Fruit fly (Drosophila melanogaster) whole organism, wandering third instar larva: ENCODE data around the gene CG14435.

Experiments used
- Abd-B ChIP-seq: fragments of >200 bp; optimal IDR thresholded peaks from 2 replicates; lab custom pipeline; 2017; ENCODE audit warnings: missing biosample characterization, missing genetic modification characterization
- CG32264 ChIP-seq: fragments of 200-800 bp; sonication (Bioruptor generic); optimal IDR thresholded peaks from 2 replicates; lab custom pipeline; 2016; ENCODE audit warnings: missing biosample characterization, missing genetic modification characterization
- CG9705 ChIP-seq: fragments of 200-800 bp; sonication (Bioruptor generic); optimal IDR thresholded peaks from 2 replicates; lab custom pipeline; 2018; ENCODE audit warnings: missing biosample characterization, mild to moderate bottlenecking, missing genetic modification characterization
- CrebA ChIP-seq: fragments of 200-800 bp; sonication (Bioruptor generic); optimal IDR thresholded peaks from 2 replicates; lab custom pipeline; 2016; ENCODE audit warnings: missing biosample characterization, mild to moderate bottlenecking, missing genetic modification characterization, borderline replicate concordance
- Dfd ChIP-seq: fragments of >200 bp; optimal IDR thresholded peaks from 2 replicates; lab custom pipeline; 2017; ENCODE audit warnings: missing biosample characterization, missing genetic modification characterization
- Dif ChIP-seq: fragments of 200-275, 200-300 bp; sonication (Bioruptor generic); optimal IDR thresholded peaks from 2 replicates; lab custom pipeline; 2018; ENCODE audit warnings: missing biosample characterization, missing genetic modification characterization; ENCODE audit not compliant: partially characterized antibody
- GATAd ChIP-seq: sonication (Bioruptor generic); optimal IDR thresholded peaks from 2 replicates; lab custom pipeline; 2016; ENCODE audit warnings: missing biosample characterization, missing genetic modification characterization
- HLH106 ChIP-seq: fragments of 200-800 bp; optimal IDR thresholded peaks from 3 replicates; lab custom pipeline; 2019; ENCODE audit warnings: missing biosample characterization, mild to moderate bottlenecking, missing genetic modification characterization, moderate library complexity
- Hnf4 ChIP-seq: fragments of 200-800 bp; sonication (Bioruptor generic); optimal IDR thresholded peaks from 2 replicates; lab custom pipeline; 2016; ENCODE audit warnings: missing biosample characterization, mild to moderate bottlenecking, missing genetic modification characterization
- Hr78 ChIP-seq: fragments of >200 bp; optimal IDR thresholded peaks from 2 replicates; lab custom pipeline; 2017; ENCODE audit warnings: missing biosample characterization, missing genetic modification characterization
- Hr83 ChIP-seq: fragments of 200-300 bp; sonication (Bioruptor generic); optimal IDR thresholded peaks from 2 replicates; lab custom pipeline; 2016; ENCODE audit warnings: missing biosample characterization, mild to moderate bottlenecking, missing genetic modification characterization, moderate library complexity; ENCODE audit not compliant: poor library complexity, severe bottlenecking
- Jra ChIP-seq: sonication (Bioruptor generic); optimal IDR thresholded peaks from 2 replicates; lab custom pipeline; 2016; ENCODE audit warnings: missing biosample characterization, missing genetic modification characterization
- Mio ChIP-seq: sonication (Bioruptor generic); optimal IDR thresholded peaks from 2 replicates; lab custom pipeline; 2016; ENCODE audit warnings: missing biosample characterization, missing genetic modification characterization
- Myc ChIP-seq: fragments of >200 bp; optimal IDR thresholded peaks from 2 replicates; lab custom pipeline; 2017
- N ChIP-seq: fragments of >200 bp; optimal IDR thresholded peaks from 2 replicates; lab custom pipeline; 2018; ENCODE audit warnings: missing biosample characterization, missing external identifiers, missing genetic modification characterization
- OdsH ChIP-seq: fragments of 200-800 bp; sonication (Bioruptor generic); optimal IDR thresholded peaks from 2 replicates; lab custom pipeline; 2016; ENCODE audit warnings: missing biosample characterization, mild to moderate bottlenecking, missing genetic modification characterization
- Rel ChIP-seq, 2 experiments: fragments of 200-800 bp; sonication (Bioruptor generic) in 1 of 2; optimal IDR thresholded peaks; 2 replicates in 1 of 2; 3 replicates in 1 of 2; lab custom pipeline; 2016 to 2019; ENCODE audit warnings: mild to moderate bottlenecking in 2 of 2, missing biosample characterization in 2 of 2, missing genetic modification characterization in 2 of 2, moderate library complexity in 1 of 2
- Sp1 ChIP-seq: fragments of 200-800 bp; sonication (Bioruptor generic); optimal IDR thresholded peaks from 3 replicates; lab custom pipeline; 2019; ENCODE audit warnings: missing biosample characterization, mild to moderate bottlenecking, missing genetic modification characterization, moderate library complexity
- Vsx2 ChIP-seq: fragments of 200-300, 225-300 bp; sonication (Bioruptor generic); optimal IDR thresholded peaks from 2 replicates; lab custom pipeline; 2018; ENCODE audit warnings: missing biosample characterization, missing genetic modification characterization; ENCODE audit not compliant: partially characterized antibody
- br ChIP-seq: fragments of 200-800 bp; sonication (Bioruptor generic); optimal IDR thresholded peaks from 2 replicates; lab custom pipeline; 2016; ENCODE audit warnings: missing biosample characterization, missing genetic modification characterization
- brk ChIP-seq: fragments of 200-800 bp; sonication (Bioruptor generic); optimal IDR thresholded peaks from 2 replicates; lab custom pipeline; 2016; ENCODE audit warnings: missing biosample characterization, mild to moderate bottlenecking, missing genetic modification characterization
- dl ChIP-seq, 2 experiments: fragments of 175-275, 200-275 bp in 1 of 2; fragments of 200-275 bp in 1 of 2; sonication (Bioruptor generic); optimal IDR thresholded peaks; lab custom pipeline; 2018; ENCODE audit warnings: mild to moderate bottlenecking in 2 of 2, missing biosample characterization in 2 of 2, missing genetic modification characterization in 2 of 2, moderate library complexity in 2 of 2; ENCODE audit not compliant: partially characterized antibody in 2 of 2, insufficient read depth in 1 of 2
- dmrt93B ChIP-seq: fragments of 200-800 bp; sonication (Bioruptor generic); optimal IDR thresholded peaks from 2 replicates; lab custom pipeline; 2018; ENCODE audit warnings: missing biosample characterization, mild to moderate bottlenecking, missing genetic modification characterization
- dsf ChIP-seq: sonication (Bioruptor generic); optimal IDR thresholded peaks from 2 replicates; lab custom pipeline; 2016; ENCODE audit warnings: missing biosample characterization, missing genetic modification characterization, borderline replicate concordance
- ey ChIP-seq: fragments of 200-800 bp; sonication (Bioruptor generic); optimal IDR thresholded peaks from 2 replicates; lab custom pipeline; 2016; ENCODE audit warnings: missing biosample characterization, missing genetic modification characterization
- foxo ChIP-seq, 2 experiments: fragments of 200-800 bp; sonication (Bioruptor generic); optimal IDR thresholded peaks; 2 replicates in 1 of 2; 3 replicates in 1 of 2; lab custom pipeline; 2016 to 2017; ENCODE audit warnings: missing biosample characterization in 2 of 2, missing genetic modification characterization in 2 of 2
- fru ChIP-seq: fragments of 200-800 bp; sonication (Bioruptor generic); optimal IDR thresholded peaks from 3 replicates; lab custom pipeline; 2016; ENCODE audit warnings: missing biosample characterization, mild to moderate bottlenecking, missing genetic modification characterization
- h ChIP-seq: fragments of 200-800 bp; sonication (Bioruptor generic); optimal IDR thresholded peaks from 3 replicates; lab custom pipeline; 2016; ENCODE audit warnings: missing biosample characterization, mild to moderate bottlenecking, missing genetic modification characterization
- jim ChIP-seq: fragments of 175-275, 200-325 bp; sonication (Bioruptor generic); optimal IDR thresholded peaks from 2 replicates; lab custom pipeline; 2016; ENCODE audit warnings: missing biosample characterization, mild to moderate bottlenecking, missing genetic modification characterization
- lola ChIP-seq: fragments of >200 bp; optimal IDR thresholded peaks from 2 replicates; lab custom pipeline; 2017; ENCODE audit warnings: missing biosample characterization, missing genetic modification characterization
- pan ChIP-seq: fragments of >200 bp; optimal IDR thresholded peaks from 2 replicates; lab custom pipeline; 2017
- psq ChIP-seq: fragments of 200-800 bp; sonication (Bioruptor generic); optimal IDR thresholded peaks from 3 replicates; lab custom pipeline; 2017; ENCODE audit warnings: missing biosample characterization, mild to moderate bottlenecking, missing genetic modification characterization, moderate library complexity
- rgr ChIP-seq: fragments of 200-800 bp; sonication (Bioruptor generic); optimal IDR thresholded peaks from 3 replicates; lab custom pipeline; 2016; ENCODE audit warnings: missing biosample characterization, mild to moderate bottlenecking, missing genetic modification characterization
- sage ChIP-seq: fragments of 200-800 bp; sonication (Bioruptor generic); optimal IDR thresholded peaks from 2 replicates; lab custom pipeline; 2016; ENCODE audit warnings: missing biosample characterization, mild to moderate bottlenecking, missing genetic modification characterization
- sv ChIP-seq: fragments of 200-800 bp; sonication (Bioruptor generic); optimal IDR thresholded peaks from 3 replicates; lab custom pipeline; 2016; ENCODE audit warnings: missing biosample characterization, missing genetic modification characterization
- tai ChIP-seq: sonication (Bioruptor generic); optimal IDR thresholded peaks from 2 replicates; lab custom pipeline; 2016; ENCODE audit warnings: missing biosample characterization, missing genetic modification characterization
- usp ChIP-seq: fragments of >200 bp; optimal IDR thresholded peaks from 2 replicates; lab custom pipeline; 2017; ENCODE audit warnings: missing biosample characterization, missing genetic modification characterization
- woc ChIP-seq: sonication (Bioruptor generic); optimal IDR thresholded peaks from 2 replicates; lab custom pipeline; 2016; ENCODE audit warnings: missing biosample characterization, mild to moderate bottlenecking, missing genetic modification characterization

CG14435 gene

DNA sequence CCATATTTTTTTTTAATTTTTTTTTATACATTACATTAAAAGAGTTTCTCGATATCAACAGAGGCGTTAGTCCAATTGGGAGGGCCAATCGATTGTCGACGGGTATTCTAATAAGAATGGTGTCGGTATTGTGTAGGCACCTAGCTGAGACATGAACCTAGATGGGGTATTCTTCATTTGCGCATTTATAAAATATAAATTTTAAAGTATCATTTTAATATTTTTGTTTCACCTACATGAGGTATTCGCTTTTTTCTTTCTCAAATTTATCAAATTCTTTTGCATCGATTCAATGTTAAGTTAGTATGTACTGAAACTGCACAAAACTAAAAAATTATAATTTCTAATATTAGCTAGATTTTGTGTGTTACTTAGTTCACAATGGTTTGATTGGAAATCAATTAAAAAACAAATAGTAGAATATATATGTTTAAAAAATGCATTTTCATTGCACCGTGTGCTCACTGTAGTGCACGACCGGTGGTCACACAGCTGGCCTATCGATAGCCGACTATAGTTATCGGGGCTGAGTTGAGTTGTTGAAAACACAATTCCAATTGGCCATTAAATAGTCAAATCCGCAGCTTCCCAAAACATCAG, at the start of gene CG14435, which contains the start of gene Tmf:
CG14435 (minus strand) TSS at position 81 of the 600 bp plus-strand sequence.
Tmf (plus strand) TSS at position 501 of the 600 bp plus-strand sequence.
- peak; percentile 73 for TF ChIP-seq CG9705 (GFP tag; lab: Kevin White, UChicago)
- TF ChIP-seq rgr, result peak; percentile 76
- peak; percentile 69 for TF ChIP-seq h (GFP tag; lab: Kevin White, UChicago)
- TF ChIP-seq br (GFP tag; lab: Kevin White, UChicago), result peak; percentile 42
- TF ChIP-seq Dfd (GFP tag; lab: Kevin White, UChicago), result no peak
- TF ChIP-seq Hr78, result no peak
- no peak for TF ChIP-seq brk (GFP tag; lab: Kevin White, UChicago)
- peak; percentile 17 for TF ChIP-seq sage
- TF ChIP-seq psq (GFP tag; lab: Kevin White, UChicago), result peak; percentile 69
- no peak for TF ChIP-seq Mio (GFP tag; lab: Kevin White, UChicago)
- TF ChIP-seq Abd-B (GFP tag; lab: Kevin White, UChicago), result no peak
- no peak for TF ChIP-seq tai (GFP tag; lab: Kevin White, UChicago)
- TF ChIP-seq pan (lab: Kevin White, UChicago), result no peak
- no peak for TF ChIP-seq N (GFP tag; lab: Kevin White, UChicago)
- TF ChIP-seq Jra (GFP tag; lab: Kevin White, UChicago), result no peak
- no peak for TF ChIP-seq dl (GFP tag; optimal IDR thresholded peaks at IDR 0.05; lab: Kevin White, UChicago; ENCODE audit: insufficient read depth in 1 of 2, partially characterized antibody in 2 of 2)
- TF ChIP-seq ey (GFP tag; lab: Kevin White, UChicago), result peak; percentile 54
- no peak for TF ChIP-seq jim (GFP tag; lab: Kevin White, UChicago)
- peak; percentile 56 for TF ChIP-seq OdsH (GFP tag; lab: Kevin White, UChicago)
- TF ChIP-seq woc (GFP tag; lab: Kevin White, UChicago), result peak; percentile 68
- TF ChIP-seq Rel (GFP tag; optimal IDR thresholded peaks at IDR 0.05; lab: Kevin White, UChicago), result no peak
- peak; percentile 43 for TF ChIP-seq Rel (tag; optimal IDR thresholded peaks at IDR 0.05; lab: Kevin White, UChicago)
- TF ChIP-seq HLH106, result peak; percentile 86
- TF ChIP-seq dmrt93B (GFP tag; lab: Kevin White, UChicago), result peak; percentile 71
- no peak for TF ChIP-seq Hnf4
- TF ChIP-seq sv (GFP tag; lab: Kevin White, UChicago), result peak; percentile 67
- no peak for TF ChIP-seq CG32264 (GFP tag; lab: Kevin White, UChicago)
- TF ChIP-seq GATAd (GFP tag; lab: Kevin White, UChicago), result no peak
- no peak for TF ChIP-seq lola (GFP tag; lab: Kevin White, UChicago)
- TF ChIP-seq Hr83, result no peak
- TF ChIP-seq dsf (GFP tag; lab: Kevin White, UChicago), result peak; percentile 47
- TF ChIP-seq fru, result peak; percentile 70
- TF ChIP-seq foxo (GFP tag; optimal IDR thresholded peaks at IDR 0.05; lab: Kevin White, UChicago), result peak in 1 of 2 experiments; percentile 82
- TF ChIP-seq Sp1 (GFP tag; lab: Kevin White, UChicago), result peak; percentile 81
- no peak for TF ChIP-seq Dif
- no peak for TF ChIP-seq Vsx2 (GFP tag; lab: Kevin White, UChicago)
- TF ChIP-seq Myc (lab: Kevin White, UChicago), result no peak
- no peak for TF ChIP-seq CrebA
- no peak for TF ChIP-seq usp (GFP tag; lab: Kevin White, UChicago)
- TF ChIP-seq, all 38 proteins: peak for 17

- TF ChIP-seq CG9705 (GFP tag; lab: Kevin White, UChicago), result no peak
- no peak for TF ChIP-seq Hnf4
- peak; percentile 80 for TF ChIP-seq Dfd (GFP tag; lab: Kevin White, UChicago)
- TF ChIP-seq lola (GFP tag; lab: Kevin White, UChicago), result no peak
These were observed 32.6 kb upstream of the CG14435 start for dm6 chrX:6876343-6876742.
